Fruit fly (Drosophila melanogaster): ENCODE results near the gene CG18599.
A peak's percentile ranks its signal among the peaks of the same experiment; 100 is the strongest.

CG18599 gene

DNA sequence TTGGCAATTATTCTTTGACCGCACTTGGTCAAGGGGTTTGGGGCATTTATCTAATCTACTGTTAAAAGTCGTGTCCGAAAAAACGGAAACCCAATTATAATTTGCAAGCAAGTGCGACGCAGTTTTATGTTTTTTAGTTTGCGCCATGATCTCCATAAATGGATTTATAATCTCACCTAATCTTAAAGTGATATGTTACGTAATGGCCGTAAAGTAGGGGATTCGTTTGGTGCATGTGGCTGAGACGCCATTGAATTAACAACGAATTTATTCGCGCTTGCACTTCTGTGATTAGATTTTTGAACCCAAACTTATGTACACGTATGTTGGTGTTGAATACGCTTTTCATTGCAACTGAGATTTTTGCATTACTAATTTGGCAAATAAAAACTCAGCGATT, 9.1 kb downstream of the CG18599 start:
- no peak for TF ChIP-seq noc (tag; optimal IDR thresholded peaks at IDR 0.05)

DNA sequence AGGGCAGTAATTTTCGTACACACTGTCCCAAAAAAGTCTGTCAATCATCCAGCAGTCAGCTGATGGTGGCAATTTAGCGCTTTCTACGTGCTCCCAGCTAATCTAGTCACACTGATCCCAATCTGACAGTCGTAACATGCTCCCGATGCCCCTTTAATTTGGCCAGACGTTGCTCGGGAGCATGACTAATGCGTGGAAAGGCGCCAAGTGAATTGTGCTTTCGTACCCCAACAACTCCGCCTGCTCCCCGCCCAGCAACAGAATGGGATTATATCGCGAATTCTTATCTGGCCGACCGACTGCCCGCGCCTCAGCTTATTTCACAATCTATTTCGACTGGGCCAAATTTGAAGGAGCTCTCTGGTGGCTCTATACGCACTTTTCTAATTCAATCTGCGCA, 9.8 kb downstream of the CG18599 start:
- TF ChIP-seq noc (tag; optimal IDR thresholded peaks at IDR 0.05): no peak

DNA sequence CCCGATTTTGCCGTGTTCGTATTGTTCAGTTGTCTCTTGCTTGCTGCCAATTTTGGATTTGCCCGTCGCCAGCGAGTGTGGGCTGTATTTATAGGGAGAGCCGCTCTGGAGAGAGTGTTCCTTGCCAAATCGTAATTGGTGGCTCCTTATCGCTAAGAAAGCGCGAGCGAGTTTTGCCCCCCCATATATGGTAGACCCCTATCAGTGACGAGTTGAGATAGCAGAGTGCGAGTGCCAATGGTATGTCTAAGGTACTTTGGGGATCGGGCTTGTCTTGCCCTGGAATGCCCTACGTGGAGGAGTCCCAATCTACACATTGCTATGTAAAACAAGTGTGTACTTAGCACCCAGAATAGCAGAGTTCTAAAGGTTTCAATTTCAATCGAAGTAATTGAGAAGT, 11.9 kb downstream of the CG18599 start, which contains the start of gene CG7142:
CG7142 (minus strand) TSS at position 29 of the 400 bp plus-strand sequence.
- TF ChIP-seq noc (tag; optimal IDR thresholded peaks at IDR 0.05): peak; percentile 3

DNA sequence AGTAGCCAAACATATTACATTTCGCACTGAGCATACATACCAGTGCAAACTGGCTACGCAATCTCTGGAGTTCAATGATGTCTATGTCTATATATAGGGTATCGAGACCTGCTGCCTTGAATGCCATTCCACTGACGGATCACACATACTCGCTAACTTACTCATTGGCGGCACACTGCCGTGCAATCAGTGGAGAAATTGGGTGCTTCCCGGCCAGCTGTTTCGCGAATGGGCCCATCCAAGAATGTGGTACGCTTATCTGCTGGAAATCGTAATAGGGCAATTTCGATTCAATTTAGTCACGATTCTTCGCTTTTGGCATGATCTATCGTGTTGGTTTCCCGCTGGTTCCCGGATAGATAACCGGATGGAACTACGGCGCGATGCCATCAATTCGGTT, 12.5 kb downstream of the CG18599 start:
- TF ChIP-seq noc (tag; optimal IDR thresholded peaks at IDR 0.05): no peak

DNA sequence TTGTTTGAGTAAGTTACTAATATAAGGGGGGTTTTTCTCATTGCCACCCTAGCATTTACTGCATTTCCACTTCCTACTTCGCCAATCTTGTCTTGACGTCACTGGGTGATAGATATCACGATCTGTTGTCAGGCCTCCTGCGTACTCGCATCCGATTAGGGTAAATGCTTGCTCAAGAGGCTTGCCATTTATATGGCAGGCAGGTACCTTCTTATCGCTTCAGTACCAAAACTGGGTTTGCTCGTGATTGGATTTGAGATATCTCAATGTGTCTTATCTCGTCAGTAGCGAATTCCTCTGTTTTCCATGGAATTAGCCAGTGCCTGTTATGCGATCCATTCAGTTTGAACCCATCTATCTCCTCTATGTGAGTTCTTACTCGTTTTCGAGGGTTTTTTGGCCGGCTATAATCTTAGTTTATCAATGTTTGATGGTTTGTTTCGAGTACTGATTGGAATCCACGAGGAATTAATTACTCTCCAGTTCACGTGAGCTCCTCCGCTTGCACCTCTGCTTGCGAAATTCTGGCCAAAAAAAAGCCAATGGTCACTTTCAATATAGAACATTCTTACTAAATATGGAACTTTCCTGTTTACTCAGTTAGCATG, 13.4 kb downstream of the CG18599 start:
- no peak for TF ChIP-seq noc (tag; optimal IDR thresholded peaks at IDR 0.05)

DNA sequence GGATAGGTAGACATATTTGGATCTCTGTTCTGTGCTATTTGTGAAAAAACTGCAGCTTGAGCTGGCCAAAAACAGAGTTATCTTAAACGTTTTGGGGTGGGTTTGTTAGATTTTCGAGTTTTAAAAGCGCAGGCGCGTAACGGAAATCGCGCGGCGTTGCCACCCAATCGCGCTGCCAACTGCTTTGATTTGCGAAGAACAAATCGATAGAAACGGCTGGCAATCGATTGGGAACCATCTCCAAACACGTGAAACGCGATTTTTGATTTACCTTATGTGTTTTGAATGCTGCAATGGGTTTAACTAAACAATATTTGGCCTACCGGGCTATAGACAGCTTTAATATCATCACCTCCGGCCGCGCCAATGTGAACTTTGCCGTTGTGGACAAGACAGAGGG, 15.9 kb downstream of the CG18599 start, which contains the start of the genes CG14312 and CG8064:
CG14312 (minus strand) TSS at position 88 of the 400 bp plus-strand sequence.
CG8064 (plus strand) TSS at position 220 of the 400 bp plus-strand sequence.
- TF ChIP-seq noc (tag; optimal IDR thresholded peaks at IDR 0.05): no peak

DNA sequence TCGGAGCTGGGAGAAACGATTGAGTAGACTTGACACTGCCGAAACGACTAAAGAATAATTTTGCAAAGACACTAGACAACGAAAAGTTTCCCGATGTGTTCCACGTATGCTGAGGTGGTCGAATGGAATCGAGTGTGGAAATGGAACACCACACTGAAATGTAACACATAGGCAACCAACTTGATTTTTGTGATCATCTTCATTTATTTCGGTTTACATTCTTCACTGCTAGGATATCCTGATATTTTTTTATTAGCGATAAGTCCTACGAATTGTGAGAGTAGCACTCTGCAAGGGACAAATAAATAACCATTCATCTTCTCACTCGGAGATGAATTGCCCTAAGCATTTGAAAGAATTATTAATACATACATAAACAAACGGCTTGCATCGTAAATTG, 21.1 kb downstream of the CG18599 start, which contains the start of gene CG7131:
CG7131 (minus strand) TSS at position 101 of the 400 bp plus-strand sequence.
- no peak for TF ChIP-seq noc (tag; optimal IDR thresholded peaks at IDR 0.05)

DNA sequence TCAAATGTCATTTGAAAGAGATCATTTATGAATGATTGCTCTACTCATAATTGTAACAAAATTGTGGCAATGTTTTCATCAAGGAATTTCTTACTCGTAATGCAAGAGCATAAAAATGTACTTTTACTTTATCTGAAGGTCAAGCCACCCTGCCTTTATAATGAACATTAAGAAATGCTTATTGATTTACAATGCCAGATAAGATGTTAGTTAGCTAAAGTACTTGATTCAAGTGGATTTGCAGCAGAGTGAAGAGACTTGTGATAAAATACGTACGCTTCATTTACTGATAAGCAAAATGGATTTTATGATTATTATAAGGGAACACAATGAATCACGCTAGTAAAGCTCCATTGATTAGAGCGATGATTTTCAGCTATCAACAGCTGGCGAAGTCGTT, 24.2 kb downstream of the CG18599 start:
- TF ChIP-seq noc (tag; optimal IDR thresholded peaks at IDR 0.05): peak; percentile 62

DNA sequence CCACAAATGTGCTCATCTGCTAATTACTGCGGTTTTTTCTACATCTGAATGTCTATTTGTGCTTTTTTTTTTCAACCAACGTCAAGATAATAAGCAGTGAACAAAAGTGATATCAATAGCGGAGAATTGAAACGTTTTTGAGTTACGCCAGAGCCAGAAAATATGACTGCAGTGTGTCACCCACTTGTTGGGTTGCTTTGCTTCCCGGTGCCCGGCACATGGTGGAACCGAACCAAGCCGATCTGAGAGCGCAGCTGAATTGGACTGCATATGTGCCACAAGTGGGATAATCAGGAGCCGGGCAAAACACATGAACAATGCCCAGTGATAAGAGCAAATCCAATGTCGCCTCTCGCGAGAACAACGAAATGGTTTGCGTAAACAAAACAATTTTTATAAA, 24.8 kb downstream of the CG18599 start:
- no peak for TF ChIP-seq noc (tag; optimal IDR thresholded peaks at IDR 0.05)

DNA sequence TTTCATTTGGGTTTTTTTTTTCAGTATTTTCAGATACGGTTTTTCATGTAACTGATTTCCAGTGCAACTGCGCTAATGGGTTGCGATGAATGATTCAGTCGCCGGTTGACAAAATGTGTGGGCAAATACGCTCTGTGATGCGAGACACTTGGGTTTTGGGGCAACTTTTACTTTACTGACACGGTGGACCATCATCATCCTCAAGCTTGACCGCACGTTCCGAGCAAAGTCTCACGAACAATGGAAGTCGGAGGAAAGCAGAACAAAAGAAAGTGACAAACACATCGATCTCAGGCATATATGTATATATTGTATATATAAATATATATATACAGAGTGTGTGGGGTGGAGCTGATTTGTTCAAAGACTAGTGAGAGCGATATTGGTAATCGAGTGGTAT, 26.9 kb downstream of the CG18599 start:
- no peak for TF ChIP-seq noc (tag; optimal IDR thresholded peaks at IDR 0.05)

DNA sequence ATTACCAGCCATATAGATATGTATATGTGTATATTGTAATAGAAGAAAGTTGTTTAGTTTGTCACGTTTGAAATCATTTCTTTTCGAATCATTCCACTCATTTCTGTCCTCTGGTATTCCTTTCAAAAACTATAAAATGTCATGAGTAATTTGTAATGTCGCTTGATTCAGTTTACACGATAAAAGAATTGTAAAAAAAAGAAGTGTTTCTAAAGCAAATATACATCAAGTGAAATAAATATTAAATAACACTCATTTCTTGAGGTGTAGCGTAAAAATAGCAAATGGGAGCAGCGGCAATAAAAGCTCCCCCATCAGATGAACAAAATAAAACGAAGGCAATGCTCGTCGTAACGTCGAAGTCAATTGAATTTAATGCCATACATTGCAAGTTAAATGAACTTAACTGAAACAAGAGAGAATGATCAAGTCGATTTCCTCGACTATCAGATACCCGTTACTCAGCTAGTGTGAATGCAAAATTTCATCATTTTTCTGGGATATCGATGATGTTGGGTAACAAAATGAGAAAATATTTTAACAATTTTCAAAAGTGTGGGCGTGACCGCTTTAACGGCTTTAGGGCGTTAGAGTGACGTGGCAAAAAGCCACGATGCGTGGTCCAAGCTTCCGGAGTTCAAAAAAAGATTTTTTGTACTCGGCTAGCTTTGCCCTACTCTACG, 27.8 kb downstream of the CG18599 start:
- no peak for TF ChIP-seq noc (tag; optimal IDR thresholded peaks at IDR 0.05)

DNA sequence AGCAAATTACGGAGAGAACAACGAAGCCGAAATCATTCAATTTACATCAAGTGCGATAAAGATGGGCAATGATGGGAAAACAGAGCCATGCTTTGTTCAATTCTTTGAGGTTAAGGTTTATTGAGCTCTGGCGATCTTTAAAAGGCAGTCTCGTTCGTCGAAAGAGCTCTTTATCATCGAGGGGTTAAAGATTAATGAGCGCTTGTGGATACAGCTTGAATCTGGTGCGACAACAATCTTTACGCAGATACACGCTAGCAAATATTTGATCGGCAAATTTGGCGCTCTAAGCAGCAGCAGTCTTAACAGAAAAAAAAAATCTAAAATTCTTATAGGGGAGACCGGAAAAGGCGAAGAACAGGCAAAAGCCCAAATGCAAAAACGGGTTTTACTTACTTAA, 28.5 kb downstream of the CG18599 start:
- TF ChIP-seq noc (tag; optimal IDR thresholded peaks at IDR 0.05): no peak

DNA sequence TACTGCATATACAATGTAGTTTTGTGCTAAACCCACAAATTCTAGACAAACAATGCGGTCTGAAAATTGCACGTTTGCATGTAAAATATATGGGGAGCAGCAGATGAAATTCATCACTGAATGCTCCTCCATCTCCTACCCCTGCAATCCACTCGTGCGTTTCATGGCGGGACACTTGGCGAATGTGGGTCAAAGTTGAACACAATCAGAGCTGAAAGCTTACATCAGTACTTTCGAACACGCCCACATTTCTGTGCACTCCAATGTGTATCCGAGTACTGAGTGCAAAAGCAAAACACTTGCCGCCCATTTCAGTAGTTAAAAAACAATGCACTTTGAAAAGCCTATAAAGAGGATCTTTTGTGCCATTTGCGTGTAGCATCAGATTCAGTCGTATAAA, 29.1 kb downstream of the CG18599 start:
- TF ChIP-seq noc (tag; optimal IDR thresholded peaks at IDR 0.05): no peak

DNA sequence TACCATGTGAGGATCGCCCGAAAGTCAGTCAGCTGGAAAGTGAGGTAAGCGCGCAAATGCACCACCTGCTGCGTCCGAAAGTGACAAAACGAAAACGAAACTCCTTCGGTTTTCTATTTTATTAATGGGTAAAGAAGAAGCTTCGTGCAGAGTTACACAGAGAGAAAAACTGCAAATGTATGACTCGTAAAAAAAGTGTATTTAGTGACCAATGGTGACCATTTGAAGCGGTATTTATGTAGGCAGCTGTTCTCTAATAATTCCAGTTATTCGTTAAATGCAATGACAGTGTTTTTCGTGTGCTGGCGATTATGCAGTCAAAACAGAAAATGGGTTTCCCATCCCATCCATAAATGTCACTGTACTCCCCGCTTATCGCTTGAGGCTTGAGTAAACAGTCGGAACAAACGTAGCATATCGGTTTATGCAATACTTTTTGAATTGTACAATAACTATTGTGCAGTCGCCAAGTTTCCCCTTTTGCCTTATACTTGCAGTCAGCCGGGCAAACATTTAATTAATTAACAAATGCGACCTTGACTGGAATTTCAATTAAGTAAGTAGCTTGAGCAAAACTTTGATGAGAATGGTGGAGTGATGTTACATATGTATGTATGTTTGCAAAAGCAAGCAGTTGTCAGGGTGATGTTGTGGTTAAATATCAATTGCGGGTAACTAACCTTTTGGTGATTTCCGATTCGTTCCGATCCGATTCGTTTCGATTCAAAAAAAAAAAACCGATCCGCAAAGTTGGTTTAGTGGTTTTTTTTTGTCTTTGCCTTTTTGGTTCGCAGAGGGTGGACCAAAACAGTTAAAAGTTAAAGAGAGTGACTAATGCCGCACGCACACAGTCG, 30.1 kb downstream of the CG18599 start:
- no peak for TF ChIP-seq noc (tag; optimal IDR thresholded peaks at IDR 0.05)

DNA sequence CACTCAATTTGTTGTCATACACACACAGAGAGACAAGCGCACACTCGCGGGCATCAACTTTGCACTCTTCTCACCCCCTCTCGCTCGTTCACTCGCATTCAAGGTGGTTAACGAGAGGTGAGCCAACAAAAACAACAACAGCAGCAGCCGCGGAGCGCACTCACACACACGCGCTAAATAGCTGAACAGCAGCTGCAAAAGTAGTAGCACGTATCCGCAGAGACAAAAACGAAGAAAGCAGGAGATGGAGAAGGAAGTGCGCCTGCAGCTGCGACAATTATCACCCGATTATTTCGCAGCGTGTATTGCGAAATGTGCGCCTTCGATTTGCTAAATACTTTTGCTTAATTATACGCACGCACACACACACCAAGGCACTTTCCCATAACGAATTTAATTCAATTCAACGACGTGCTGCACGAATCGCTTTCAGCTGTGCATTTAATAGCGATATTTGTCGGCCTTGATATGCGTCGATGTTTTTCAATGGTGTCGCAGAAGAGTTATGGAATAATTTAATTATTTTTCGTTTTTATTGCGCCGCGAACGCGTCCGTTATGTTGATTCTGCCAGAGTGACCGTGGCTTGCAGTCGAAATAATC, 30.8 kb downstream of the CG18599 start:
- peak; percentile 30 for TF ChIP-seq noc (tag; optimal IDR thresholded peaks at IDR 0.05)

DNA sequence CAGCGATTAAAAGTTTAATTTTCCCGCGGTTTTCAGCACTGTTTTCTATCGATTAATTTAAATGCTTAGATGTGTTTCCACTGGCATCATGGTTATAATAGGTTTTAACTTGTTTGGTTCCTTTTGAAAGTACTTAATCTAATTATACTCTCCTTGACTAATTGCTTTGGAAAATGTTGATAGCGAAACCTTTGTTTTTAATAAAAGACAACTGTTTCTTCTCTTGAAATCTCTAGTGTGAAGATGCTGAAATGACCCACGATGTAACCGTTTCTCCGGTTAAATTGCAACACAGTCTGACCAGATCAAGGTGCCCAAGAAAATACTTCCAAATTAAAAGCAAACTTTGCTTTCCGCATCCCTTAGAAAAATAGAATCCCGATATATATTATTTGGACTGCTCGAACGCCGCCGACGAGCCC, 31.3 kb downstream of the CG18599 start, which contains the start of gene Dlc90F:
Dlc90F (plus strand) TSS at position 330 of the 422 bp plus-strand sequence.
- peak; percentile 6 for TF ChIP-seq noc (tag; optimal IDR thresholded peaks at IDR 0.05)

Measured in whole organism, larva.